Fruit fly (Drosophila melanogaster): ENCODE data around the gene CG33177.
A peak's percentile ranks its signal among the peaks of the same experiment; 100 is the strongest.

The CG33177 gene

dm6 chrX:15085777-15086510 lies 4.8 kb downstream of the CG33177 start, which contains the start of the genes CG15027 and Dbct (continued):
- peak; percentile 61 for TF ChIP-seq CG17361 (GFP tag; IDR thresholded peaks at IDR 0.05)
- no peak for TF ChIP-seq Eip74EF (GFP tag; optimal IDR thresholded peaks at IDR 0.05)
- peak; percentile 61 for TF ChIP-seq Ssrp (tag; optimal IDR thresholded peaks at IDR 0.05)
- TF ChIP-seq wdn (GFP tag; IDR thresholded peaks at IDR 0.05) = 0 out of 2 replicates have a peak, but pooled peaks have one; percentile 30
- TF ChIP-seq CG9437 (GFP tag; optimal IDR thresholded peaks at IDR 0.05) = peak; percentile 52
- peak; percentile 45 for TF ChIP-seq croc (GFP tag; conservative IDR thresholded peaks at IDR 0.05)
- TF ChIP-seq sob (GFP tag; IDR thresholded peaks at IDR 0.05) = peak; percentile 63
- TF ChIP-seq Dref (GFP tag; IDR thresholded peaks at IDR 0.05) = peak; percentile 53
- TF ChIP-seq pum (GFP tag; optimal IDR thresholded peaks at IDR 0.05) = no peak
- peak; percentile 36 for TF ChIP-seq nom (GFP tag; optimal IDR thresholded peaks at IDR 0.05)
- TF ChIP-seq CG1647 (GFP tag; optimal IDR thresholded peaks at IDR 0.05) = no peak
- TF ChIP-seq CG13775 (GFP tag; optimal IDR thresholded peaks at IDR 0.05) = peak; percentile 68
- peak; percentile 12 for TF ChIP-seq CG30431 (GFP tag; optimal IDR thresholded peaks at IDR 0.05)
- peak; percentile 29; the same call in 1 of the 2 replicates for TF ChIP-seq Adf1 (GFP tag; IDR thresholded peaks at IDR 0.05)
- peak; percentile 64 for TF ChIP-seq lmd (GFP tag; IDR thresholded peaks at IDR 0.05)
- TF ChIP-seq ken (GFP tag; IDR thresholded peaks at IDR 0.05) = peak; percentile 56; the same call in 1 of the 3 replicates
- TF ChIP-seq CG34422 (GFP tag; IDR thresholded peaks at IDR 0.05) = peak; percentile 58
- TF ChIP-seq CG12391 (tag; optimal IDR thresholded peaks at IDR 0.05) = peak; percentile 83
- peak; percentile 64; the same call in 1 of the 2 replicates for TF ChIP-seq hbn (GFP tag; IDR thresholded peaks at IDR 0.05; ENCODE audit: partially characterized antibody)
- TF ChIP-seq CG6654 (GFP tag; optimal IDR thresholded peaks at IDR 0.05) = no peak
- no peak for TF ChIP-seq prd (optimal IDR thresholded peaks at IDR 0.05)
- TF ChIP-seq prd (GFP tag; IDR thresholded peaks at IDR 0.05) = peak; percentile 79
- peak; percentile 83 for TF ChIP-seq Max (GFP tag; optimal IDR thresholded peaks at IDR 0.05)
- no peak for TF ChIP-seq CG3065 (GFP tag; optimal IDR thresholded peaks at IDR 0.05)
- peak; percentile 59 for TF ChIP-seq CG4404 (GFP tag; IDR thresholded peaks at IDR 0.05)
- peak; percentile 42 for TF ChIP-seq exex (tag; optimal IDR thresholded peaks at IDR 0.05)
- TF ChIP-seq CG31441 (GFP tag; IDR thresholded peaks at IDR 0.05) = peak; percentile 51; the same call in 1 of the 2 replicates
- no peak for TF ChIP-seq CG11398 (GFP tag; optimal IDR thresholded peaks at IDR 0.05)
- peak; percentile 72 for TF ChIP-seq sisA (GFP tag; IDR thresholded peaks at IDR 0.05)
- TF ChIP-seq D19B (GFP tag; optimal IDR thresholded peaks at IDR 0.05) = no peak
- peak; percentile 69 for TF ChIP-seq CG1832 (GFP tag; optimal IDR thresholded peaks at IDR 0.05)
- TF ChIP-seq Spps (tag; optimal IDR thresholded peaks at IDR 0.05) = no peak
- peak; percentile 40 for TF ChIP-seq nerfin-1 (tag; optimal IDR thresholded peaks at IDR 0.05)
- peak in 1 of 2 experiments; percentile 66 for TF ChIP-seq Hr51 (GFP tag; optimal IDR thresholded peaks at IDR 0.05)
- 0 out of 2 replicates have a peak, but pooled peaks have one; percentile 29 for TF ChIP-seq ap (GFP tag; IDR thresholded peaks at IDR 0.05)
- TF ChIP-seq Dll (GFP tag; IDR thresholded peaks at IDR 0.05; ENCODE audit: partially characterized antibody) = peak; percentile 88
- no peak for TF ChIP-seq C15 (GFP tag; IDR thresholded peaks at IDR 0.05)
- peak; percentile 47 for TF ChIP-seq CG13894 (tag; optimal IDR thresholded peaks at IDR 0.05)
- TF ChIP-seq disco-r (GFP tag; optimal IDR thresholded peaks at IDR 0.05) = no peak
- TF ChIP-seq CG15073 (GFP tag; optimal IDR thresholded peaks at IDR 0.05) = no peak
- peak; percentile 60 for TF ChIP-seq B-H1 (GFP tag; IDR thresholded peaks at IDR 0.05)
- TF ChIP-seq CG30403 (GFP tag; optimal IDR thresholded peaks at IDR 0.05) = peak; percentile 76
- TF ChIP-seq Trl (optimal IDR thresholded peaks at IDR 0.05) = no peak
- TF ChIP-seq Trl (GFP tag; optimal IDR thresholded peaks at IDR 0.05) = no peak

Data from whole organism, embryonic.